Fruit fly (Drosophila melanogaster) whole organism, pupa: Measurements from ENCODE around the gene sqd.

ENCODE experiments used
- CG12605 ChIP-seq: fragments of 200-800 bp; sonication (Bioruptor generic); IDR thresholded peaks from 2 replicates; pipeline ENCODE4 v1.3.6; 2022; ENCODE audit warnings: missing biosample characterization, missing genetic modification characterization
- CG14655 ChIP-seq: fragments of 200-800 bp; sonication (Bioruptor generic); optimal IDR thresholded peaks from 3 replicates; lab custom pipeline; 2017; ENCODE audit warnings: mild to moderate bottlenecking, missing biosample characterization, missing genetic modification reagents, missing genetic modification characterization
- CG17806 ChIP-seq: fragments of 200-800 bp; sonication (Bioruptor generic); optimal IDR thresholded peaks from 2 replicates; lab custom pipeline; 2018; ENCODE audit warnings: missing biosample characterization, mild to moderate bottlenecking, missing genetic modification characterization, moderate library complexity
- CG32121 ChIP-seq: fragments of 200-800 bp; sonication (Bioruptor generic); IDR thresholded peaks from 2 replicates; pipeline ENCODE4 v1.3.6; 2022; ENCODE audit warnings: missing biosample characterization, missing genetic modification characterization
- CG34367 ChIP-seq: fragments of 200-800 bp; sonication (Bioruptor generic); optimal IDR thresholded peaks from 2 replicates; lab custom pipeline; 2018; ENCODE audit warnings: missing biosample characterization, mild to moderate bottlenecking, missing genetic modification characterization
- CG4496 ChIP-seq: fragments of 200-800 bp; sonication (Bioruptor generic); IDR thresholded peaks from 3 replicates; pipeline ENCODE4 v1.3.6; 2022; ENCODE audit warnings: missing biosample characterization, missing genetic modification characterization
- CG8159 ChIP-seq: fragments of 200-800 bp; sonication (Bioruptor generic); optimal IDR thresholded peaks from 3 replicates; lab custom pipeline; 2018; ENCODE audit warnings: missing biosample characterization, mild to moderate bottlenecking, missing genetic modification characterization, moderate library complexity
- CG8301 ChIP-seq: fragments of 200-800 bp; sonication (Bioruptor generic); optimal IDR thresholded peaks from 2 replicates; lab custom pipeline; 2018; ENCODE audit warnings: missing biosample characterization, mild to moderate bottlenecking, missing genetic modification characterization
- D1 ChIP-seq: fragments of 200-800 bp; sonication (Bioruptor generic); optimal IDR thresholded peaks from 2 replicates; lab custom pipeline; 2018; ENCODE audit warnings: missing biosample characterization, mild to moderate bottlenecking, missing genetic modification characterization, moderate library complexity
- Ets98B ChIP-seq: fragments of 200-800 bp; sonication (Bioruptor generic); IDR thresholded peaks from 2 replicates; pipeline ENCODE4 v1.3.6; 2022; ENCODE audit warnings: missing biosample characterization, missing genetic modification characterization
- Pif1B ChIP-seq: fragments of 200-800 bp; sonication (Bioruptor generic); optimal IDR thresholded peaks from 3 replicates; lab custom pipeline; 2016; ENCODE audit warnings: missing biosample characterization, missing genetic modification characterization
- Snoo ChIP-seq: fragments of 200-800 bp; sonication (Bioruptor generic); optimal IDR thresholded peaks from 3 replicates; lab custom pipeline; 2017; ENCODE audit warnings: missing biosample characterization, mild to moderate bottlenecking, missing genetic modification characterization, inconsistent platforms

The sqd gene

dm6 chr3R:13587697-13588096, 58.4 kb downstream of the sqd start, which contains the start of gene CG14370:
Gene CG14370 (plus strand): TSS chr3R:13587997.
- TF ChIP-seq Snoo (tag; lab: Kevin White, UChicago) (no peak), CG8159 (tag; lab: Kevin White, UChicago) (no peak), CG12605 (no peak), CG4496 (GFP tag; lab: Robert Waterston, UW) (no peak), CG17806 (tag; lab: Kevin White, UChicago) (no peak), D1 (tag; lab: Kevin White, UChicago) (no peak), CG8301 (no peak), CG34367 (tag; lab: Kevin White, UChicago) (no peak), Pif1B (GFP tag; lab: Kevin White, UChicago) (no peak), CG14655 (GFP tag; lab: Kevin White, UChicago) (no peak), CG32121 (no peak), Ets98B (no peak)
